Worm (Caenorhabditis elegans) whole organism, young adult: ENCODE measurements around the gene mrps-7.

ENCODE experiments used
- B0019.2 ChIP-seq: fragments of 200-800 bp; sonication (Bioruptor generic); conservative IDR thresholded peaks from 2 replicates; pipeline ENCODE4 v1.3.6; 2022; ENCODE audit warnings: missing genetic modification reagents, missing genetic modification characterization, missing compliant biosample characterization
- C17E4.6 ChIP-seq: fragments of 200-800 bp; sonication (Bioruptor generic); IDR thresholded peaks from 2 replicates; pipeline ENCODE4 v1.3.6; 2022; ENCODE audit warnings: missing genetic modification reagents, missing genetic modification characterization, missing compliant biosample characterization
- D2030.7 ChIP-seq: fragments of 200-800 bp; sonication (Bioruptor generic); IDR thresholded peaks from 2 replicates; pipeline ENCODE4 v1.3.6; 2022; ENCODE audit warnings: missing genetic modification reagents, missing genetic modification characterization, missing compliant biosample characterization
- F23B12.7 ChIP-seq: sonication (generic microtip); optimal IDR thresholded peaks from 2 replicates; lab custom pipeline; 2017; ENCODE audit warnings: missing genetic modification characterization, mild to moderate bottlenecking, missing compliant biosample characterization, antibody characterized with exemption, moderate library complexity; ENCODE audit not compliant: insufficient read depth
- F33H1.4 ChIP-seq: fragments of 200-800 bp; sonication (Bioruptor generic); IDR thresholded peaks from 2 replicates; pipeline ENCODE4 v1.3.6; 2022; ENCODE audit warnings: missing genetic modification reagents, missing genetic modification characterization, missing compliant biosample characterization
- F37B4.10 ChIP-seq: fragments of 200-800 bp; sonication (Bioruptor generic); IDR thresholded peaks from 2 replicates; pipeline ENCODE4 v1.3.6; 2022; ENCODE audit warnings: missing genetic modification characterization, missing compliant biosample characterization
- F55B11.4 ChIP-seq: sonication (generic microtip); optimal IDR thresholded peaks from 2 replicates; lab custom pipeline; 2016; ENCODE audit warnings: missing compliant biosample characterization, missing genetic modification characterization, borderline replicate concordance; ENCODE audit not compliant: insufficient read depth
- K12H6.12 ChIP-seq: fragments of 200-800 bp; sonication (Bioruptor generic); optimal IDR thresholded peaks from 2 replicates; lab custom pipeline; 2018; ENCODE audit warnings: mild to moderate bottlenecking, missing genetic modification characterization, missing compliant biosample characterization
- Y79H2A.3 ChIP-seq: fragments of 200-800 bp; sonication (Bioruptor generic); conservative IDR thresholded peaks from 2 replicates; pipeline ENCODE4 v1.3.6; 2022; ENCODE audit warnings: missing genetic modification reagents, missing genetic modification characterization, missing compliant biosample characterization
- ZK185.1 ChIP-seq: sonication (generic microtip); optimal IDR thresholded peaks from 2 replicates; lab custom pipeline; 2016; ENCODE audit warnings: mild to moderate bottlenecking, missing genetic modification characterization, missing compliant biosample characterization; ENCODE audit not compliant: poor library complexity, severe bottlenecking
- aptf-2 ChIP-seq: fragments of 200-800 bp; sonication (Bioruptor generic); conservative IDR thresholded peaks from 2 replicates; pipeline ENCODE4 v1.3.6; 2022; ENCODE audit warnings: missing genetic modification reagents, missing genetic modification characterization, missing compliant biosample characterization
- athp-1 ChIP-seq: sonication (generic microtip); optimal IDR thresholded peaks from 2 replicates; lab custom pipeline; 2017; ENCODE audit warnings: mild to moderate bottlenecking, missing genetic modification characterization, missing compliant biosample characterization
- attf-5 ChIP-seq: fragments of 200-800 bp; sonication (Bioruptor generic); optimal IDR thresholded peaks from 2 replicates; lab custom pipeline; 2018; ENCODE audit warnings: mild to moderate bottlenecking, missing genetic modification characterization, missing compliant biosample characterization
- attf-6 ChIP-seq: fragments of 200-800 bp; sonication (Bioruptor generic); IDR thresholded peaks from 2 replicates; pipeline ENCODE4 v1.3.6; 2022; ENCODE audit warnings: missing genetic modification reagents, missing genetic modification characterization, missing compliant biosample characterization
- bed-2 ChIP-seq: fragments of 200-800 bp; sonication (Bioruptor generic); IDR thresholded peaks from 2 replicates; pipeline ENCODE4 v1.3.6; 2022; ENCODE audit warnings: missing genetic modification reagents, missing genetic modification characterization, missing compliant biosample characterization
- ceh-27 ChIP-seq: fragments of 200-800 bp; sonication (Bioruptor generic); optimal IDR thresholded peaks from 2 replicates; lab custom pipeline; 2018; ENCODE audit warnings: mild to moderate bottlenecking, missing genetic modification characterization, moderate library complexity, missing compliant biosample characterization
- chd-7 ChIP-seq: sonication (generic microtip); optimal IDR thresholded peaks from 2 replicates; lab custom pipeline; 2016; ENCODE audit warnings: mild to moderate bottlenecking, missing genetic modification characterization, moderate library complexity, missing compliant biosample characterization
- dox-1 ChIP-seq: fragments of 200-800 bp; sonication (Bioruptor generic); IDR thresholded peaks from 2 replicates; pipeline ENCODE4 v1.3.6; 2022; ENCODE audit warnings: missing genetic modification reagents, missing genetic modification characterization, missing compliant biosample characterization
- dpl-1 ChIP-seq: fragments of 150-350 bp; optimal IDR thresholded peaks from 2 replicates; lab custom pipeline; 2014; ENCODE audit warnings: missing biosample characterization, missing genetic modification reagents, missing genetic modification characterization
- egl-18 ChIP-seq: fragments of 200-800 bp; sonication (Bioruptor generic); IDR thresholded peaks from 2 replicates; pipeline ENCODE4 v1.3.6; 2022; ENCODE audit warnings: missing genetic modification reagents, missing genetic modification characterization, missing compliant biosample characterization
- egrh-3 ChIP-seq: fragments of 200-800 bp; sonication (Bioruptor generic); IDR thresholded peaks from 2 replicates; pipeline ENCODE4 v1.3.6; 2022; ENCODE audit warnings: missing genetic modification reagents, missing genetic modification characterization, missing compliant biosample characterization
- ets-4 ChIP-seq: fragments of 200-800 bp; sonication (Bioruptor generic); optimal IDR thresholded peaks from 2 replicates; lab custom pipeline; 2018; ENCODE audit warnings: mild to moderate bottlenecking, missing genetic modification characterization, missing compliant biosample characterization
- hlh-12 ChIP-seq: sonication (generic microtip); optimal IDR thresholded peaks from 2 replicates; lab custom pipeline; 2016; ENCODE audit warnings: missing genetic modification characterization, missing compliant biosample characterization
- hrde-1 ChIP-seq: sonication (generic microtip); optimal IDR thresholded peaks from 2 replicates; lab custom pipeline; 2016; ENCODE audit warnings: missing genetic modification characterization, mild to moderate bottlenecking, missing compliant biosample characterization, moderate library complexity, missing genotype, missing genetic modification reagents, borderline replicate concordance
- hsf-1 ChIP-seq: fragments of 200-800 bp; sonication (Bioruptor generic); IDR thresholded peaks from 2 replicates; pipeline ENCODE4 v1.3.6; 2022; ENCODE audit warnings: missing genetic modification reagents, missing genetic modification characterization, missing compliant biosample characterization
- let-607 ChIP-seq, 2 experiments: fragments of 200-800 bp in 1 of 2; sonication (Bioruptor generic) in 1 of 2; sonication (generic microtip) in 1 of 2; optimal IDR thresholded peaks; 2 replicates each; lab custom pipeline; 2016 to 2018; ENCODE audit warnings: mild to moderate bottlenecking in 2 of 2, missing compliant biosample characterization in 2 of 2, missing genetic modification characterization in 2 of 2, moderate library complexity in 2 of 2, missing genotype in 1 of 2
- lin-40 ChIP-seq: sonication (generic microtip); optimal IDR thresholded peaks from 2 replicates; lab custom pipeline; 2016; ENCODE audit warnings: missing genetic modification characterization, mild to moderate bottlenecking, missing compliant biosample characterization, missing genotype, missing genetic modification reagents
- lin-54 ChIP-seq: fragments of 200-800 bp; sonication (Bioruptor generic); optimal IDR thresholded peaks from 2 replicates; lab custom pipeline; 2018; ENCODE audit warnings: mild to moderate bottlenecking, missing genetic modification characterization, missing compliant biosample characterization
- lsl-1 ChIP-seq: fragments of 200-800 bp; sonication (Bioruptor generic); optimal IDR thresholded peaks from 2 replicates; lab custom pipeline; 2018; ENCODE audit warnings: mild to moderate bottlenecking, missing genetic modification characterization, moderate library complexity, missing compliant biosample characterization
- madf-8 ChIP-seq: fragments of 200-800 bp; sonication (Bioruptor generic); conservative IDR thresholded peaks from 2 replicates; pipeline ENCODE4 v1.3.6; 2022; ENCODE audit warnings: missing genetic modification reagents, missing genetic modification characterization, missing compliant biosample characterization
- mes-4 ChIP-seq: sonication (generic microtip); optimal IDR thresholded peaks from 2 replicates; lab custom pipeline; 2016; ENCODE audit warnings: missing genotype, missing genetic modification characterization, missing compliant biosample characterization
- nfya-1 ChIP-seq: sonication (generic microtip); optimal IDR thresholded peaks from 2 replicates; lab custom pipeline; 2017; ENCODE audit warnings: antibody characterized with exemption, missing compliant biosample characterization, missing genetic modification characterization, borderline replicate concordance; ENCODE audit not compliant: insufficient read depth
- nfya-2 ChIP-seq: fragments of 200-800 bp; sonication (Bioruptor generic); IDR thresholded peaks from 2 replicates; pipeline ENCODE4 v1.3.6; 2022; ENCODE audit warnings: missing genetic modification reagents, missing genetic modification characterization, missing compliant biosample characterization
- nhr-27 ChIP-seq: fragments of 200-800 bp; sonication (Bioruptor generic); optimal IDR thresholded peaks from 2 replicates; lab custom pipeline; 2018; ENCODE audit warnings: mild to moderate bottlenecking, missing genetic modification characterization, moderate library complexity, missing compliant biosample characterization
- rec-8 ChIP-seq, 2 experiments: sonication (generic microtip); optimal IDR thresholded peaks; 2 replicates each; lab custom pipeline; 2016; ENCODE audit warnings: mild to moderate bottlenecking in 2 of 2, missing genetic modification characterization in 2 of 2, missing genetic modification reagents in 2 of 2, missing genotype in 2 of 2, missing biosample characterization in 1 of 2, missing compliant biosample characterization in 1 of 2, moderate library complexity in 1 of 2
- sdz-38 ChIP-seq: sonication (generic microtip); optimal IDR thresholded peaks from 2 replicates; lab custom pipeline; 2016; ENCODE audit warnings: missing genotype, missing genetic modification characterization, missing compliant biosample characterization
- snpc-4 ChIP-seq, 5 experiments: fragments of 150-350 bp in 1 of 5; sonication (generic microtip) in 4 of 5; optimal IDR thresholded peaks; 2 replicates each; lab custom pipeline; 2014 to 2018; ENCODE audit warnings: missing genetic modification characterization in 5 of 5, missing biosample characterization in 3 of 5, antibody characterized with exemption in 2 of 5, mild to moderate bottlenecking in 2 of 5, missing compliant biosample characterization in 2 of 5, missing genotype in 2 of 5, moderate library complexity in 2 of 5, missing genetic modification reagents in 1 of 5
- somi-1 ChIP-seq: fragments of 200-800 bp; sonication (Bioruptor generic); optimal IDR thresholded peaks from 2 replicates; lab custom pipeline; 2018; ENCODE audit warnings: mild to moderate bottlenecking, missing genetic modification characterization, missing compliant biosample characterization
- sptf-2 ChIP-seq: fragments of 200-800 bp; sonication (Bioruptor generic); optimal IDR thresholded peaks from 2 replicates; lab custom pipeline; 2018; ENCODE audit warnings: mild to moderate bottlenecking, missing genetic modification characterization, missing compliant biosample characterization
- tlf-1 ChIP-seq: fragments of 200-800 bp; sonication (Bioruptor generic); optimal IDR thresholded peaks from 2 replicates; lab custom pipeline; 2018; ENCODE audit warnings: mild to moderate bottlenecking, missing genetic modification characterization, missing compliant biosample characterization
- zfh-2 ChIP-seq: fragments of 200-800 bp; sonication (Bioruptor generic); conservative IDR thresholded peaks from 2 replicates; pipeline ENCODE4 v1.3.6; 2022; ENCODE audit warnings: missing genetic modification reagents, missing genetic modification characterization, missing compliant biosample characterization
- zim-3 ChIP-seq: sonication (generic microtip); optimal IDR thresholded peaks from 2 replicates; lab custom pipeline; 2017; ENCODE audit warnings: mild to moderate bottlenecking, missing genetic modification characterization, moderate library complexity, missing compliant biosample characterization
- ztf-22 ChIP-seq: fragments of 200-800 bp; sonication (Bioruptor generic); optimal IDR thresholded peaks from 2 replicates; lab custom pipeline; 2018; ENCODE audit warnings: mild to moderate bottlenecking, missing genetic modification characterization, moderate library complexity, missing compliant biosample characterization
- ztf-3 ChIP-seq: fragments of 200-800 bp; sonication (Bioruptor generic); optimal IDR thresholded peaks from 2 replicates; lab custom pipeline; 2018; ENCODE audit warnings: mild to moderate bottlenecking, missing genetic modification characterization, missing compliant biosample characterization

mrps-7 gene

ce11 chrIV:14790579-14790978 lies 23.0 kb upstream of the mrps-7 start (continued):
- TF ChIP-seq let-607 (tag; optimal IDR thresholded peaks at IDR 0.05; lab: Kevin White, UChicago) (peak in 1 of 2 experiments; percentile 20), nfya-2 (GFP tag; lab: Robert Waterston, UW) (no peak), ztf-22 (GFP tag; lab: Kevin White, UChicago) (no peak), ZK185.1 (peak; percentile 1), mes-4 (tag; lab: Kevin White, UChicago) (peak; percentile 12), lin-40 (tag; lab: Kevin White, UChicago) (peak; percentile 7), attf-6 (peak; percentile 95), F23B12.7 (tag; lab: Kevin White, UChicago) (no peak), rec-8 (tag; optimal IDR thresholded peaks at IDR 0.05; lab: Kevin White, UChicago) (peak in 1 of 2 experiments; percentile 32)
- TF ChIP-seq, all 124 proteins: peak for 29

DNA sequence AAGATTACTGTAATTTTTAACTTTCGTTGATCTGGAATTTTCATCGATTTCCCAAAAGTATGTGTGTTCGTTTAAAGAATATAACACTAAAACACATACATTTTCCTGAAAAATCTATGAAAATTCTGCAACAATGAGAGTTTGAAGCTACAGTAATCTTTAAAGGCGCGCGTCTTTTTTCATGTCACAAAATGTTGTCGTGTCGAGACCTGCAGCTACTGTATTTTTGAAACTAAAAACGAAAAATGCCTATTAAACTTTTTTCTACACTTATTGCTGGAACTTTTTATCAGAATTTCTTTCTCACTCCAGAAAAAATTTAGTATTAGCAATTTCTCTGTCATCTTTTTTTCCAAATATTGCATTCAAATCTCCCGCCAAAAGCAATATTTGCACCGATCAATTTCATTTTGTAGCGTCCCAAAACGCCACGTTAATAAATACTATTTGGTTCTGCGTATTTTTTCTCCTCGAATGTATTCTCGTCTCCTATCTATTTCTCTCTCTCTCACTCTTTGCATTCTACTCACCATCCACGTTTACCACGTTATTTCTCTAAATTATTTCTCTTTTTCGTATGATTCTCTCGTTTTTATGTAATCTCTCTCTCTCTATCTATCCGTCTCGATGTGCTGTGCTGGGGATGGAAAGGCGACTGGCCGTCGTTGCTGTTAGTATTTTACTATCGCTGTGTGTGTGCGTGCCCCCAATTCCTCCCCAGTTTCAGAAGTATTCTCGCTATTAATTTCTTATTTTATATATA lies 19.0 kb upstream of the mrps-7 start, which contains the start of gene melo-1:
TSS of gene melo-1 (plus strand) at position 658 of the 763 bp plus-strand sequence.
- TF ChIP-seq egrh-3 (GFP tag; lab: Robert Waterston, UW) = no peak
- TF ChIP-seq hrde-1 (tag; lab: Kevin White, UChicago) = no peak
- no peak for TF ChIP-seq sptf-2 (GFP tag; lab: Kevin White, UChicago)
- no peak for TF ChIP-seq C17E4.6 (GFP tag; lab: Robert Waterston, UW)
- TF ChIP-seq Y79H2A.3 (GFP tag; lab: Robert Waterston, UW) = no peak
- TF ChIP-seq ceh-27 = no peak
- no peak for TF ChIP-seq nhr-27 (tag; lab: Kevin White, UChicago)
- no peak for TF ChIP-seq D2030.7 (GFP tag; lab: Robert Waterston, UW)
- TF ChIP-seq somi-1 (GFP tag; lab: Kevin White, UChicago) = no peak
- peak; percentile 23 for TF ChIP-seq lin-54
- peak; percentile 38; the same call in 1 of the 2 replicates for TF ChIP-seq F33H1.4 (GFP tag; lab: Robert Waterston, UW)
- peak; percentile 46 for TF ChIP-seq attf-5 (GFP tag; lab: Kevin White, UChicago)
- TF ChIP-seq bed-2 = no peak
- no peak for TF ChIP-seq zfh-2 (GFP tag; lab: Robert Waterston, UW)
- no peak for TF ChIP-seq egl-18 (GFP tag; lab: Robert Waterston, UW)
- TF ChIP-seq aptf-2 (GFP tag; lab: Robert Waterston, UW) = no peak
- no peak for TF ChIP-seq zim-3 (tag; lab: Kevin White, UChicago)
- TF ChIP-seq lsl-1 (GFP tag; lab: Kevin White, UChicago) = peak; percentile 76
- TF ChIP-seq ets-4 (GFP tag; lab: Kevin White, UChicago) = no peak
- no peak for TF ChIP-seq madf-8 (GFP tag; lab: Robert Waterston, UW)
- TF ChIP-seq chd-7 (tag; lab: Kevin White, UChicago) = no peak
- no peak for TF ChIP-seq F37B4.10 (GFP tag; lab: Robert Waterston, UW)
- TF ChIP-seq ztf-3 (GFP tag; lab: Kevin White, UChicago) = no peak
- no peak for TF ChIP-seq nfya-1 (tag; lab: Kevin White, UChicago)
- no peak for TF ChIP-seq B0019.2 (GFP tag; lab: Robert Waterston, UW)
- no peak for TF ChIP-seq hsf-1 (GFP tag; lab: Robert Waterston, UW)
- no peak for TF ChIP-seq K12H6.12 (tag; lab: Kevin White, UChicago)
- TF ChIP-seq tlf-1 (GFP tag; lab: Kevin White, UChicago) = no peak
- no peak for TF ChIP-seq athp-1 (tag; lab: Kevin White, UChicago)
- no peak for TF ChIP-seq sdz-38 (tag; lab: Kevin White, UChicago)
- TF ChIP-seq F55B11.4 = no peak
- TF ChIP-seq hlh-12 (tag; lab: Kevin White, UChicago) = no peak
- TF ChIP-seq dpl-1 (GFP tag; lab: Kevin White, UChicago) = no peak
- no peak for TF ChIP-seq snpc-4 (GFP tag; optimal IDR thresholded peaks at IDR 0.05; lab: Kevin White, UChicago)
- peak; percentile 8 to 67 (median 40) for TF ChIP-seq snpc-4 (tag; optimal IDR thresholded peaks at IDR 0.05; lab: Kevin White, UChicago)
- TF ChIP-seq dox-1 (GFP tag; lab: Robert Waterston, UW) = peak; percentile 39; the same call in 1 of the 2 replicates
